Fruit fly (Drosophila melanogaster) whole organism, embryonic: ENCODE data around the gene CG42455.
A peak's percentile ranks its signal among the peaks of the same experiment; 100 is the strongest.

Experiments
- Adf1 ChIP-seq: fragments of 200-800 bp; sonication (Bioruptor generic); IDR thresholded peaks from 2 replicates; pipeline ENCODE4 v1.3.6; 2022; ENCODE audit warnings: missing biosample characterization, missing genetic modification characterization
- Antp ChIP-seq: fragments of 200-800 bp; sonication (Bioruptor generic); optimal IDR thresholded peaks from 3 replicates; lab custom pipeline; 2016; ENCODE audit warnings: missing biosample characterization, missing genetic modification characterization
- CG11247 ChIP-seq: fragments of 200-800 bp; sonication (Bioruptor generic); IDR thresholded peaks from 2 replicates; pipeline ENCODE4 v1.3.6; 2022; ENCODE audit warnings: missing biosample characterization, missing genetic modification characterization
- CG11723 ChIP-seq: fragments of 200-800 bp; sonication (Bioruptor generic); optimal IDR thresholded peaks from 2 replicates; lab custom pipeline; 2017; ENCODE audit warnings: missing biosample characterization, mild to moderate bottlenecking, missing genetic modification characterization
- CG12659 ChIP-seq: fragments of 200-800 bp; sonication (Bioruptor generic); optimal IDR thresholded peaks from 3 replicates; lab custom pipeline; 2017; ENCODE audit warnings: mild to moderate bottlenecking, missing biosample characterization, missing genetic modification reagents, missing genetic modification characterization
- CG13894 ChIP-seq: fragments of 200-800 bp; sonication (Bioruptor generic); optimal IDR thresholded peaks from 3 replicates; lab custom pipeline; 2018; ENCODE audit warnings: missing biosample characterization, mild to moderate bottlenecking, missing genetic modification characterization, moderate library complexity
- CG1603 ChIP-seq: fragments of 200-800 bp; sonication (Bioruptor generic); optimal IDR thresholded peaks from 2 replicates; lab custom pipeline; 2019; ENCODE audit warnings: missing biosample characterization, mild to moderate bottlenecking, missing genetic modification characterization, moderate library complexity
- CG17186 ChIP-seq: fragments of 200-800 bp; sonication (Bioruptor generic); optimal IDR thresholded peaks from 3 replicates; lab custom pipeline; 2017; ENCODE audit warnings: missing biosample characterization, missing genetic modification reagents, missing genetic modification characterization
- CG2889 ChIP-seq: fragments of 200-800 bp; sonication (Bioruptor generic); IDR thresholded peaks from 3 replicates; pipeline ENCODE4 v1.3.6; 2022; ENCODE audit warnings: missing biosample characterization, missing genetic modification characterization
- CG30020 ChIP-seq: fragments of 200-800 bp; optimal IDR thresholded peaks from 2 replicates; lab custom pipeline; 2019; ENCODE audit warnings: missing biosample characterization, mild to moderate bottlenecking, missing genetic modification characterization, moderate library complexity
- CG3163 ChIP-seq: fragments of 200-800 bp; sonication (Bioruptor generic); optimal IDR thresholded peaks from 3 replicates; lab custom pipeline; 2016; ENCODE audit warnings: missing biosample characterization, missing genetic modification characterization
- CG34224 ChIP-seq: fragments of 200-800 bp; sonication (Bioruptor generic); IDR thresholded peaks from 3 replicates; pipeline ENCODE4 v1.3.6; 2022; ENCODE audit warnings: missing biosample characterization, missing genetic modification characterization; ENCODE audit not compliant: partially characterized antibody
- CG34376 ChIP-seq: fragments of 200-800 bp; sonication (Bioruptor generic); optimal IDR thresholded peaks from 2 replicates; lab custom pipeline; 2018; ENCODE audit warnings: missing biosample characterization, mild to moderate bottlenecking, missing genetic modification characterization
- CG5180 ChIP-seq: fragments of 200-800 bp; sonication (Bioruptor generic); optimal IDR thresholded peaks from 3 replicates; lab custom pipeline; 2017; ENCODE audit warnings: missing biosample characterization, missing genetic modification characterization, mild to moderate bottlenecking, moderate library complexity, missing genetic modification reagents
- CG9609 ChIP-seq: fragments of 200-800 bp; sonication (Bioruptor generic); optimal IDR thresholded peaks from 3 replicates; lab custom pipeline; 2016; ENCODE audit warnings: missing biosample characterization, missing genetic modification characterization
- CG9932 ChIP-seq: fragments of 200-800 bp; sonication (Bioruptor generic); IDR thresholded peaks from 2 replicates; pipeline ENCODE4 v1.3.6; 2022; ENCODE audit warnings: missing biosample characterization, missing genetic modification characterization
- Deaf1 ChIP-seq: fragments of 200-800 bp; optimal IDR thresholded peaks from 3 replicates; lab custom pipeline; 2019; ENCODE audit warnings: missing biosample characterization, mild to moderate bottlenecking, missing genetic modification characterization, moderate library complexity
- MESR4 ChIP-seq: fragments of 200-800 bp; sonication (Bioruptor generic); optimal IDR thresholded peaks from 2 replicates; lab custom pipeline; 2018; ENCODE audit warnings: missing biosample characterization, mild to moderate bottlenecking, missing genetic modification characterization, moderate library complexity
- NC2β ChIP-seq: fragments of 200-800 bp; sonication (Bioruptor generic); optimal IDR thresholded peaks from 2 replicates; lab custom pipeline; 2016; ENCODE audit warnings: missing biosample characterization, missing genetic modification characterization
- Nf-YB ChIP-seq: fragments of 200-800 bp; sonication (Bioruptor generic); optimal IDR thresholded peaks from 3 replicates; lab custom pipeline; 2019; ENCODE audit warnings: missing biosample characterization, mild to moderate bottlenecking, missing genetic modification characterization, moderate library complexity
- Sry-δ ChIP-seq: fragments of 200-800 bp; sonication (Bioruptor generic); optimal IDR thresholded peaks from 2 replicates; lab custom pipeline; 2016; ENCODE audit warnings: missing biosample characterization, missing genetic modification characterization
- abd-A ChIP-seq: fragments of 200-800 bp; sonication (Bioruptor generic); optimal IDR thresholded peaks from 3 replicates; lab custom pipeline; 2019; ENCODE audit warnings: missing biosample characterization, mild to moderate bottlenecking, missing genetic modification characterization, moderate library complexity
- ase ChIP-seq: fragments of 200-800 bp; sonication (Bioruptor generic); IDR thresholded peaks from 3 replicates; pipeline ENCODE4 v1.3.6; 2022; ENCODE audit warnings: missing biosample characterization, missing genetic modification characterization
- cg ChIP-seq: fragments of 200-800 bp; sonication (Bioruptor generic); optimal IDR thresholded peaks from 3 replicates; lab custom pipeline; 2019; ENCODE audit warnings: missing biosample characterization, mild to moderate bottlenecking, missing genetic modification characterization, moderate library complexity
- chinmo ChIP-seq: fragments of 200-800 bp; sonication (Bioruptor generic); IDR thresholded peaks from 4 replicates; pipeline ENCODE4 v1.3.6; 2022; ENCODE audit warnings: missing biosample characterization, missing genetic modification characterization; ENCODE audit not compliant: partially characterized antibody
- ci ChIP-seq: fragments of 200-800 bp; sonication (Bioruptor generic); IDR thresholded peaks from 3 replicates; pipeline ENCODE4 v1.3.6; 2022; ENCODE audit warnings: missing biosample characterization, missing genetic modification characterization
- crol ChIP-seq: fragments of 200-800 bp; sonication (Bioruptor generic); IDR thresholded peaks from 2 replicates; pipeline ENCODE4 v1.3.6; 2022; ENCODE audit warnings: missing biosample characterization, missing genetic modification characterization
- crp ChIP-seq, 2 experiments: fragments of 200-800 bp; sonication (Bioruptor generic); optimal IDR thresholded peaks; 2 replicates in 1 of 2; 3 replicates in 1 of 2; lab custom pipeline; 2017; ENCODE audit warnings: missing biosample characterization in 2 of 2, missing genetic modification characterization in 2 of 2, mild to moderate bottlenecking in 1 of 2, moderate library complexity in 1 of 2
- da ChIP-seq: fragments of 200-800 bp; sonication (Bioruptor generic); optimal IDR thresholded peaks from 2 replicates; lab custom pipeline; 2016; ENCODE audit warnings: missing biosample characterization, missing genetic modification characterization
- ewg ChIP-seq: fragments of 200-800 bp; sonication (Bioruptor generic); optimal IDR thresholded peaks from 3 replicates; lab custom pipeline; 2017; ENCODE audit warnings: mild to moderate bottlenecking, missing biosample characterization, missing genetic modification reagents, missing genetic modification characterization
- hkb ChIP-seq, 2 experiments: fragments of 200-800 bp in 1 of 2; fragments of >200 bp in 1 of 2; sonication (Bioruptor generic) in 1 of 2; IDR thresholded peaks in 1 of 2; optimal IDR thresholded peaks in 1 of 2; 2 replicates each; pipeline versions ENCODE4 v1.3.6 to Lab custom; 2017 to 2022; ENCODE audit warnings: missing biosample characterization in 1 of 2, missing genetic modification characterization in 1 of 2
- kni ChIP-seq: fragments of 200-800 bp; sonication (Bioruptor generic); optimal IDR thresholded peaks from 3 replicates; lab custom pipeline; 2017; ENCODE audit warnings: mild to moderate bottlenecking, missing biosample characterization, missing genetic modification reagents, missing genetic modification characterization
- mam ChIP-seq: fragments of 200-800 bp; sonication (Bioruptor generic); optimal IDR thresholded peaks from 3 replicates; lab custom pipeline; 2016; ENCODE audit warnings: missing biosample characterization, missing genetic modification characterization
- nau ChIP-seq: fragments of 200-800 bp; sonication (Bioruptor generic); optimal IDR thresholded peaks from 3 replicates; lab custom pipeline; 2017; ENCODE audit warnings: missing biosample characterization, mild to moderate bottlenecking, missing genetic modification characterization, missing genetic modification reagents
- scrt ChIP-seq: fragments of 200-800 bp; sonication (Bioruptor generic); optimal IDR thresholded peaks from 2 replicates; lab custom pipeline; 2018; ENCODE audit warnings: missing biosample characterization, mild to moderate bottlenecking, missing genetic modification characterization, moderate library complexity
- sob ChIP-seq: fragments of 200-800 bp; sonication (Bioruptor generic); IDR thresholded peaks from 2 replicates; pipeline ENCODE4 v1.3.6; 2022; ENCODE audit warnings: missing biosample characterization, missing genetic modification characterization

The CG42455 gene

DNA sequence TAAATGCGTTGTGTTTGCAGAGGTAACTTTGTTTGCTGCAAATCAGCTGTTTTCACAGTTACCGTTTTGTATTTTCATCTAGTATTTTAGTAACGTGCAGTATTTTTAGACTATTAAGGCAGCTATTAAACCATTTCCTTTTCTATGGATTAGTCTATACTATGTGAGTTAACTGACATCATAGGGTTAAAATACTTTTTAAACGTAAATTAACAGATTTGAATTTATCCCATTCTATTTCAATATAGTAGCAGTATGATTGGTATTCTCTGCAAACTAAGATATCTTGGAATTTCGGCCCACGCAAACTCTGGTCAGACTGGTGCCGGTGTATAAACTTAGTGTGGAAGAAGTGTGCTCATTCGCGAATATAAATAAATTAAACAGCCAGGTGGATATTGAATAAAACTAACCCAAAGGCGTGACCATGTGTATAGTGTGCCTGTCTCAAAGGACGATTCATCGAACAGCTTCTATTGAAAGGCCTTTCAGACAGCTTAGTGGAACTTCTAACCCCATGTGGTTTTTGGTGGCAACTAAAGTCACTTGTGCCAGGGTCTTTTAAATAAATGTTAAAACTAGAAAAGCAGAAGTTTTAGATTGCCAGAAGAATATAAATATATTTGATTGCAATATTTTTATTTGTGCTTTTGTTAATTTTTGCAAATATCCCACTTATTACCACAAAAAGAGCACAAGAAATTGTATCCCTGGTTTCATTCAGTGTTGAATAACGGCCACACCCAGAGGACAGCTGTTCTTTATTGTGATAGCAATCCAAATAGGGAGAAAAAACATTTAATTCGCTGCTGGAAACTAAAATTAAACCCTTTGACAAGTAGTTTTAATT, at the start of gene CG42455, which contains the start of the genes CG6674 and vnc (continued):
- no peak for TF ChIP-seq CG11247 (GFP tag; lab: Robert Waterston, UW)
- TF ChIP-seq hkb (optimal IDR thresholded peaks at IDR 0.05; lab: Kevin White, UChicago): no peak
- peak; percentile 37; the same call in 1 of the 2 replicates for TF ChIP-seq hkb (GFP tag; IDR thresholded peaks at IDR 0.05; lab: Robert Waterston, UW)

DNA sequence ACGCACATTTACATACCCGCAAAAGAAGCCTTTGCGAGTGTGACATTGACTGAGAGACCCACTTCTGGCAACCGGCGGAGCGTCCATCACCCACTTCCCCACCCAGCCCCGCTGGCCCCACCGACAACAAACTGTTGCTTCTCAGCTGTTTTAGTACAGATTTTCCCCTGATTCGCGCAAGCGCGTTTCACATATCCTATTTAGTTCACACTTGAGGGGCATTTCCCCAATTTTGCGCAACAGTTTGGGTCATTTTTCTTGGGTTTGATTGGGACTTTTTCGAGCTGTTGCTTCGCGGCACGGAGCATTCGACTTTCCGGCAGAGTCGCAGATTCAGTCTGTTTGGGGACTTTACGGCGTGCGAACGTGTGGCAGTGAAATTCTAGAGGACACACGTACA, 44.9 kb upstream of the CG42455 start:
- TF ChIP-seq chinmo: 0 out of 4 replicates have a peak, but pooled peaks have one; percentile 24
- no peak for TF ChIP-seq CG11723 (GFP tag; lab: Kevin White, UChicago)
- TF ChIP-seq Sry-δ (GFP tag; lab: Kevin White, UChicago): no peak
- TF ChIP-seq kni (GFP tag; lab: Kevin White, UChicago): no peak
- no peak for TF ChIP-seq CG3163
- TF ChIP-seq nau (GFP tag; lab: Kevin White, UChicago): no peak
- no peak for TF ChIP-seq CG34224 (GFP tag; lab: Robert Waterston, UW)
- TF ChIP-seq sob: no peak
- no peak for TF ChIP-seq cg (GFP tag; lab: Kevin White, UChicago)
- peak; percentile 83 for TF ChIP-seq ewg (GFP tag; lab: Kevin White, UChicago)
- TF ChIP-seq crp (GFP tag; optimal IDR thresholded peaks at IDR 0.05; lab: Kevin White, UChicago): peak in 1 of 2 experiments; percentile 33
- no peak for TF ChIP-seq CG34376 (GFP tag; lab: Kevin White, UChicago)
- peak; percentile 69 for TF ChIP-seq Deaf1
- TF ChIP-seq scrt (GFP tag; lab: Kevin White, UChicago): peak; percentile 100
- TF ChIP-seq CG5180 (GFP tag; lab: Kevin White, UChicago): peak; percentile 92
- TF ChIP-seq CG12659 (GFP tag; lab: Kevin White, UChicago): no peak
- TF ChIP-seq crol (GFP tag; lab: Robert Waterston, UW): peak; percentile 74
- TF ChIP-seq da (GFP tag; lab: Kevin White, UChicago): no peak
- TF ChIP-seq NC2β (GFP tag; lab: Kevin White, UChicago): no peak
- TF ChIP-seq mam: no peak
- no peak for TF ChIP-seq CG17186
- no peak for TF ChIP-seq CG1603 (tag; lab: Kevin White, UChicago)
- no peak for TF ChIP-seq Nf-YB
- TF ChIP-seq CG13894 (tag; lab: Kevin White, UChicago): peak; percentile 22
- no peak for TF ChIP-seq ci (GFP tag; lab: Robert Waterston, UW)
- no peak for TF ChIP-seq ase (GFP tag; lab: Robert Waterston, UW)
- TF ChIP-seq CG9932 (GFP tag; lab: Robert Waterston, UW): no peak
- TF ChIP-seq CG9609 (GFP tag; lab: Kevin White, UChicago): no peak
- no peak for TF ChIP-seq CG2889 (GFP tag; lab: Robert Waterston, UW)
- peak; percentile 69 for TF ChIP-seq abd-A (tag; lab: Kevin White, UChicago)
- no peak for TF ChIP-seq Antp
- no peak for TF ChIP-seq CG30020 (tag; lab: Kevin White, UChicago)
- TF ChIP-seq Adf1 (GFP tag; lab: Robert Waterston, UW): peak; percentile 10; the same call in 1 of the 2 replicates
- TF ChIP-seq MESR4 (GFP tag; lab: Kevin White, UChicago): no peak
